Worm (Caenorhabditis elegans) whole organism, L1 larva: ENCODE data around the gene ceeh-1.

ENCODE experiments used
- dpl-1 ChIP-seq, 3 experiments: fragments of 150-350 bp in 2 of 3; sonication (generic microtip) in 1 of 3; optimal IDR thresholded peaks; 2 replicates each; lab custom pipeline; 2014 to 2017; ENCODE audit warnings: missing biosample characterization in 3 of 3, missing genetic modification characterization in 3 of 3, missing genetic modification reagents in 3 of 3
- grh-1 ChIP-seq: fragments of 200-800 bp; sonication (Bioruptor generic); IDR thresholded peaks from 2 replicates; pipeline ENCODE4 v1.3.6; 2022; ENCODE audit warnings: missing genetic modification reagents, missing genetic modification characterization, missing compliant biosample characterization
- irx-1 ChIP-seq: sonication (generic microtip); optimal IDR thresholded peaks from 2 replicates; lab custom pipeline; 2016; ENCODE audit warnings: missing genetic modification characterization, missing compliant biosample characterization
- lsy-2 ChIP-seq, 2 experiments: fragments of 150-350 bp; optimal IDR thresholded peaks; 2 replicates each; lab custom pipeline; 2014; ENCODE audit warnings: missing biosample characterization in 2 of 2, missing genetic modification characterization in 2 of 2
- mdl-1 ChIP-seq, 2 experiments: fragments of 150-350 bp; optimal IDR thresholded peaks; 2 replicates each; lab custom pipeline; 2014 to 2017; ENCODE audit warnings: missing biosample characterization in 2 of 2, missing genetic modification characterization in 2 of 2, inconsistent platforms in 1 of 2
- rnt-1 ChIP-seq: sonication (generic microtip); optimal IDR thresholded peaks from 2 replicates; lab custom pipeline; 2016; ENCODE audit warnings: mild to moderate bottlenecking, missing genetic modification characterization, moderate library complexity, missing compliant biosample characterization
- snpc-4 ChIP-seq: fragments of 150-350 bp; optimal IDR thresholded peaks from 2 replicates; lab custom pipeline; 2014; ENCODE audit warnings: missing biosample characterization, missing genetic modification characterization
- sptf-1 ChIP-seq: fragments of 150-350 bp; optimal IDR thresholded peaks from 2 replicates; lab custom pipeline; 2014; ENCODE audit warnings: missing biosample characterization, missing genetic modification characterization
- tbx-2 ChIP-seq: sonication (generic microtip); optimal IDR thresholded peaks from 2 replicates; lab custom pipeline; 2016; ENCODE audit warnings: missing genetic modification characterization, missing compliant biosample characterization

- TF ChIP-seq grh-1 (no peak), irx-1 (no peak), dpl-1 (GFP tag; optimal IDR thresholded peaks at IDR 0.05; lab: Kevin White, UChicago) (no peak), lsy-2 (tag; optimal IDR thresholded peaks at IDR 0.05; lab: Kevin White, UChicago) (no peak), tbx-2 (tag; lab: Kevin White, UChicago) (no peak), snpc-4 (tag; lab: Kevin White, UChicago) (no peak), rnt-1 (tag; lab: Kevin White, UChicago) (no peak), mdl-1 (tag; optimal IDR thresholded peaks at IDR 0.05; lab: Kevin White, UChicago) (no peak), sptf-1 (tag; lab: Kevin White, UChicago) (no peak)
Observed at ce11 chrIII:879634-880033, 47.6 kb upstream of the ceeh-1 start, which contains the start of the genes T24C4.5 and ucr-2.3.
